Worm (Caenorhabditis elegans) whole organism, L3 larva: ENCODE results near the gene cmd-1.

ENCODE experiments used
- ceh-28 ChIP-seq: fragments of 150-350 bp; optimal IDR thresholded peaks from 2 replicates; lab custom pipeline; 2014; ENCODE audit warnings: missing biosample characterization, missing genetic modification reagents, missing genetic modification characterization
- ceh-82 ChIP-seq: fragments of 150-350 bp; optimal IDR thresholded peaks from 2 replicates; lab custom pipeline; 2014; ENCODE audit warnings: missing biosample characterization, missing genetic modification characterization
- elt-1 ChIP-seq: fragments of 150-350 bp; optimal IDR thresholded peaks from 2 replicates; lab custom pipeline; 2014; ENCODE audit warnings: missing biosample characterization, missing genetic modification characterization
- elt-2 ChIP-seq: sonication (generic microtip); optimal IDR thresholded peaks from 2 replicates; lab custom pipeline; 2016; ENCODE audit warnings: missing genetic modification reagents, mild to moderate bottlenecking, missing genetic modification characterization, missing compliant biosample characterization
- lin-39 ChIP-seq: fragments of 150-350 bp; optimal IDR thresholded peaks from 2 replicates; lab custom pipeline; 2018; ENCODE audit warnings: missing biosample characterization, missing genetic modification reagents, missing genetic modification characterization
- nhr-28 ChIP-seq: fragments of 150-350 bp; optimal IDR thresholded peaks from 2 replicates; lab custom pipeline; 2014; ENCODE audit warnings: missing biosample characterization, missing genetic modification characterization
- nhr-77 ChIP-seq: fragments of 150-350 bp; optimal IDR thresholded peaks from 2 replicates; lab custom pipeline; 2014; ENCODE audit warnings: missing biosample characterization, missing genetic modification characterization
- skn-1 ChIP-seq: fragments of 150-350 bp; optimal IDR thresholded peaks from 2 replicates; lab custom pipeline; 2014; ENCODE audit warnings: missing biosample characterization, missing genetic modification characterization
- snpc-4 ChIP-seq: fragments of 150-350 bp; optimal IDR thresholded peaks from 2 replicates; lab custom pipeline; 2014; ENCODE audit warnings: missing biosample characterization, missing genetic modification characterization
- tbx-2 ChIP-seq: sonication (generic microtip); optimal IDR thresholded peaks from 2 replicates; lab custom pipeline; 2016; ENCODE audit warnings: mild to moderate bottlenecking, missing genetic modification characterization, missing compliant biosample characterization
- zag-1 ChIP-seq: fragments of 150-350 bp; optimal IDR thresholded peaks from 2 replicates; lab custom pipeline; 2014; ENCODE audit warnings: missing biosample characterization, missing genetic modification characterization

- no peak for TF ChIP-seq elt-1 (tag; lab: Kevin White, UChicago)
- peak; percentile 27 for TF ChIP-seq tbx-2 (tag; lab: Kevin White, UChicago)
- no peak for TF ChIP-seq nhr-28
- no peak for TF ChIP-seq nhr-77
- TF ChIP-seq skn-1 = no peak
- peak; percentile 85 for TF ChIP-seq lin-39 (tag; lab: Kevin White, UChicago)
- TF ChIP-seq elt-2 (tag; lab: Kevin White, UChicago) = peak; percentile 50
- TF ChIP-seq ceh-82 (tag; lab: Kevin White, UChicago) = no peak
- no peak for TF ChIP-seq ceh-28 (tag; lab: Kevin White, UChicago)
- TF ChIP-seq zag-1 (tag; lab: Kevin White, UChicago) = no peak
- peak; percentile 52 for TF ChIP-seq snpc-4 (tag; lab: Kevin White, UChicago)
These were observed 2.1 kb upstream of the cmd-1 start for ce11 chrV:1153925-1154324.
